Worm (Caenorhabditis elegans): ENCODE measurements around the gene gst-11.
A peak's percentile ranks its signal among the peaks of the same experiment; 100 is the strongest.

gst-11 gene

DNA sequence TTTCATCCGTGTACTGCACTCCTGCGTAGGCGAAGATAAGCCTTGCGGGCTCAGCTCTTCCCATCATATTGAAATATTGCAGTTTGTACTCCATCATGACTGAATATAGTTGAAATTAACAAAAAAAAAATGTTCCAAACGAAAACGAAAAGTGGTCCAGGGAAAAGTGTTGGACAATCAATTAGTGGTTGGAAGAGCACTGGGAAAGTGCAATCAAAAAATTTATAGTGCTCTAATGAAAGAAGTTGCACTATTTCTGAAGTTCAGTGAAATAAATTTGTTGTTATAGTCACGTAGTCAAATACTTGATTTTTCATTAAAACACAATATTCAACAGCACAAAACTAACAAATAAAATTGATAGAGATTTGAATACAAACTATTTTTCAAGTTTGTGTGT is at the start of gene gst-11:
Gene gst-11 (minus strand): TSS at position 101 of the 400 bp plus-strand sequence.
- TF ChIP-seq pqm-1 (tag; optimal IDR thresholded peaks at IDR 0.05) = no peak
- TF ChIP-seq nhr-76 (tag; optimal IDR thresholded peaks at IDR 0.05) = no peak
- TF ChIP-seq hmg-11 (tag; optimal IDR thresholded peaks at IDR 0.05) = no peak
- no peak for TF ChIP-seq elt-1 (tag; optimal IDR thresholded peaks at IDR 0.05)
- no peak for TF ChIP-seq nhr-11 (tag; optimal IDR thresholded peaks at IDR 0.05)
- no peak for TF ChIP-seq elt-3 (tag; optimal IDR thresholded peaks at IDR 0.05)
- TF ChIP-seq fkh-10 (GFP tag; optimal IDR thresholded peaks at IDR 0.05) = no peak
- TF ChIP-seq snpc-4 (tag; optimal IDR thresholded peaks at IDR 0.05) = no peak
- TF ChIP-seq egl-5 (tag; optimal IDR thresholded peaks at IDR 0.05) = no peak
- TF ChIP-seq ceh-9 (tag; optimal IDR thresholded peaks at IDR 0.05) = no peak
- TF ChIP-seq ama-1 (optimal IDR thresholded peaks at IDR 0.05) = no peak
- no peak for TF ChIP-seq fkh-2 (tag; optimal IDR thresholded peaks at IDR 0.05)
- no peak for TF ChIP-seq egl-27 (tag; optimal IDR thresholded peaks at IDR 0.05)
- TF ChIP-seq lsy-12 (tag; optimal IDR thresholded peaks at IDR 0.05) = no peak
- TF ChIP-seq aly-2 (tag; optimal IDR thresholded peaks at IDR 0.05) = no peak
- TF ChIP-seq nhr-28 (tag; optimal IDR thresholded peaks at IDR 0.05) = no peak
- no peak for TF ChIP-seq sea-2 (GFP tag; optimal IDR thresholded peaks at IDR 0.05)
- TF ChIP-seq ztf-4 (tag; optimal IDR thresholded peaks at IDR 0.05) = no peak
- TF ChIP-seq zag-1 (tag; optimal IDR thresholded peaks at IDR 0.05) = no peak

DNA sequence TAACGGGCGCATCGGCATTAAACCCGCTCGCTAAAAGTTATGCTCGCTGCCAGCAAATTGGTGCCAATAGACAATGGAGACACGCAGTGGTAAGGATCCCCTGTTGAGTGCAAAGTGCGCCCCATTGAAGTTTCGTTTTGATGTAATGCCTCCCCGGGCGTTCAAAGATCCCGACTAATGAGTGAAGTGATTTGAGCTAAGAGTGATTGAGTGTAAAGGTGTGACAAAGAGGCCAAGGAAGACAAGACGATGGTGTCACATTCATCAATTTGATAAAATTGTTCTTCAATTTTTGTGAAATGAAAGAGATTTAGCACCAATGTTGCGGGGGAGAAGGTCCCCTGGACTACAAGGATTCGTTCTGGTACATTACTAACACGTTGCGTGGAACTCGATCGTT is 49.5 kb upstream of the gst-11 start:
- TF ChIP-seq aly-2 (tag; optimal IDR thresholded peaks at IDR 0.05) (no peak), lin-15B (tag; optimal IDR thresholded peaks at IDR 0.05) (no peak), eor-1 (tag; optimal IDR thresholded peaks at IDR 0.05) (no peak), pqm-1 (tag; optimal IDR thresholded peaks at IDR 0.05) (no peak), nhr-67 (tag; optimal IDR thresholded peaks at IDR 0.05) (no peak), daf-12 (tag; optimal IDR thresholded peaks at IDR 0.05) (no peak), mml-1 (tag; optimal IDR thresholded peaks at IDR 0.05) (no peak), nfya-1 (tag; optimal IDR thresholded peaks at IDR 0.05; ENCODE audit: insufficient read depth) (no peak), ceh-28 (tag; optimal IDR thresholded peaks at IDR 0.05) (no peak), nhr-11 (tag; optimal IDR thresholded peaks at IDR 0.05) (no peak), nhr-12 (tag; optimal IDR thresholded peaks at IDR 0.05) (no peak), lin-39 (tag; optimal IDR thresholded peaks at IDR 0.05) (no peak), snpc-4 (tag; optimal IDR thresholded peaks at IDR 0.05) (no peak), elt-3 (tag; optimal IDR thresholded peaks at IDR 0.05) (no peak)

DNA sequence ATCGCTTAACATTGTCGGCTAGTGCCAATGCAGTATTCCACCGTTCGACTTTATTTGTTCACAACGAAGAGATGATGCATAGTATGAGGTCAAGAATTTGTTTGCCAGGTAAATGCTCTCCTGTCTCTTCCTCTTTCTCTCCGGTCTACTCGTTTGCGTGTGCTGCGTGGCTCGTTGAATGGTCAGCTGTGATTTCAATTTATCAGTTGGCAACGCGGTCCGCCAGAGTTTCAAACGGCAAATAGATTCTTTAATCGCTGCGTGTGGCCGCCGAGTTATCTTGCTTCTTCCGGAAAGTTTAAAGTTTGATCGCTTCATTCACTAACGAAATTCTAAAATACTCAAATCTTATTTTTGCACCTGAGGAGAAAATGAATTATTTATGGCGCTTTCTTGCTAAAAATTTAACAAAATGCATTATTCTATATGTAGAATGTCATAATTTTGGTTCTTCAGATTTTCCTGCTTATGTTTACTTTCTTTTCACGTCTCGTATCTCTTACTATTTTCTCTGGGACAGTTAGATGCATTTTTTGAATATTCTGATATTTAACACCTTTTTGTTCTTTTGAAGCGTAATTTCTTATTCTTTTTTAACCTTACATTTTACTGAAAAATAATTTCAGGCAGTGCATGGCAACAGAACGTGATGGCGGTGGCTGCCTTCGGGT is 47.1 kb upstream of the gst-11 start, which contains the start of gene tsp-17:
Gene tsp-17 (plus strand): TSS at position 621 of the 671 bp plus-strand sequence.
- peak; percentile 5 for TF ChIP-seq pqm-1 (tag; optimal IDR thresholded peaks at IDR 0.05)
- TF ChIP-seq mdl-1 (tag; optimal IDR thresholded peaks at IDR 0.05) = no peak

DNA sequence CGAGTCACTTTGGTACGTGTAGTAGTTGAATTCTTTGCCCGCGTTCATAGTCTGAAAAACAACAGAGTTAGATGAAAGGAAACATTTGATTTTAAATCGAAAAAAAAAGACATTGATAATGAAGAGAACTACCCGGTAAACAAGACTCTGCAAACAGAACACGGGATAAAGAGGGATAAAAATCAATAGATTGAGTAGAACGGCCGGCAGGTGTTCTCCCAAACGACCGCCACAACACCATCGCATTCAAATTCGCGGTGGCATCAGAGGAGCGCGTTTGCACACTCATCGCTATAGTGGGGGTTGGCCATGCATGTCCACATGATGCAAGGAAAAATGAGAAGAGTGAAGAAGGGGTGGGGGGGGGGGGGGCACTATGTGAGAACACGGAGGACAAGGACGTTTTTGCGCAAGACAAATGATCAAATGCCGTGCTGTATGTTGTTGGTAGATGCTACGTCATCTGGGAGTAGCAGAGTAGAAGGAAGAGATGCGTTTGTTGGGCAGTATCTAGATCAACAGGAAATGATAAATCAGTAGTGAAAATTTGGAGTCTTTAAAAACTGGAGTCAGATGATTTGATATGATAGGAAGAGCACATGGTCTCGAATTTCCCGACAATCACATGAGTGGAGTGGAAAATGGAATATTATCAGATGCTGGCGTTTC is 45.1 kb upstream of the gst-11 start, which contains the start of gene tag-52:
Gene tag-52 (minus strand): TSS at position 51 of the 669 bp plus-strand sequence.
- TF ChIP-seq egl-5 (tag; optimal IDR thresholded peaks at IDR 0.05) (peak; percentile 63), fkh-2 (tag; optimal IDR thresholded peaks at IDR 0.05) (no peak), nhr-67 (tag; optimal IDR thresholded peaks at IDR 0.05) (no peak), unc-62 (GFP tag; optimal IDR thresholded peaks at IDR 0.05) (no peak), elt-1 (tag; optimal IDR thresholded peaks at IDR 0.05) (peak; percentile 50), ceh-16 (tag; optimal IDR thresholded peaks at IDR 0.05) (no peak), R02D3.7 (tag; optimal IDR thresholded peaks at IDR 0.05) (no peak), lin-15B (tag; optimal IDR thresholded peaks at IDR 0.05) (peak; percentile 32), nhr-76 (tag; optimal IDR thresholded peaks at IDR 0.05) (no peak), unc-39 (tag; optimal IDR thresholded peaks at IDR 0.05) (no peak), nhr-28 (tag; optimal IDR thresholded peaks at IDR 0.05) (no peak), nhr-237 (tag; optimal IDR thresholded peaks at IDR 0.05) (no peak), jun-1 (tag; optimal IDR thresholded peaks at IDR 0.05) (peak; percentile 50), nhr-43 (tag; optimal IDR thresholded peaks at IDR 0.05; ENCODE audit: poor library complexity, severe bottlenecking) (peak; percentile 9), elt-3 (tag; optimal IDR thresholded peaks at IDR 0.05) (no peak), nhr-25 (tag; optimal IDR thresholded peaks at IDR 0.05) (peak; percentile 8), nfya-1 (tag; optimal IDR thresholded peaks at IDR 0.05; ENCODE audit: insufficient read depth) (peak; percentile 31), lsy-12 (tag; optimal IDR thresholded peaks at IDR 0.05) (peak; percentile 47), pqm-1 (tag; optimal IDR thresholded peaks at IDR 0.05) (peak; percentile 67), ZK546.5 (tag; optimal IDR thresholded peaks at IDR 0.05) (no peak), eor-1 (tag; optimal IDR thresholded peaks at IDR 0.05) (no peak), skn-1 (tag; optimal IDR thresholded peaks at IDR 0.05) (peak; percentile 46), pha-4 (tag; optimal IDR thresholded peaks at IDR 0.05) (peak; percentile 41), elt-2 (tag; optimal IDR thresholded peaks at IDR 0.05) (peak; percentile 86), aly-2 (tag; optimal IDR thresholded peaks at IDR 0.05) (no peak), lin-39 (tag; optimal IDR thresholded peaks at IDR 0.05) (peak; percentile 53), ztf-4 (tag; optimal IDR thresholded peaks at IDR 0.05) (no peak)
